Worm (Caenorhabditis elegans) whole organism, young adult: ENCODE measurements around the gene rbg-1.
A peak's percentile ranks its signal among the peaks of the same experiment; 100 is the strongest.

Experiments used
- B0019.2 ChIP-seq: fragments of 200-800 bp; sonication (Bioruptor generic); conservative IDR thresholded peaks from 2 replicates; pipeline ENCODE4 v1.3.6; 2022; ENCODE audit warnings: missing genetic modification reagents, missing genetic modification characterization, missing compliant biosample characterization
- B0261.1 ChIP-seq: sonication (generic microtip); optimal IDR thresholded peaks from 2 replicates; lab custom pipeline; 2016; ENCODE audit warnings: mild to moderate bottlenecking, missing genetic modification characterization, moderate library complexity, missing compliant biosample characterization
- F10E7.11 ChIP-seq: sonication (generic microtip); optimal IDR thresholded peaks from 2 replicates; lab custom pipeline; 2017; ENCODE audit warnings: mild to moderate bottlenecking, missing genetic modification characterization, moderate library complexity, missing compliant biosample characterization
- F49E8.2 ChIP-seq: sonication (generic microtip); optimal IDR thresholded peaks from 3 replicates; lab custom pipeline; 2017; ENCODE audit warnings: missing genetic modification characterization, mild to moderate bottlenecking, missing compliant biosample characterization, antibody characterized with exemption, moderate library complexity; ENCODE audit not compliant: insufficient read depth
- T26A5.8 ChIP-seq: sonication (generic microtip); optimal IDR thresholded peaks from 2 replicates; lab custom pipeline; 2016; ENCODE audit warnings: missing genetic modification characterization, missing compliant biosample characterization
- akir-1 ChIP-seq: fragments of 200-800 bp; sonication (Bioruptor generic); optimal IDR thresholded peaks from 2 replicates; lab custom pipeline; 2018; ENCODE audit warnings: mild to moderate bottlenecking, missing genetic modification characterization, moderate library complexity, missing compliant biosample characterization
- athp-1 ChIP-seq: sonication (generic microtip); optimal IDR thresholded peaks from 2 replicates; lab custom pipeline; 2017; ENCODE audit warnings: mild to moderate bottlenecking, missing genetic modification characterization, missing compliant biosample characterization
- attf-5 ChIP-seq: fragments of 200-800 bp; sonication (Bioruptor generic); optimal IDR thresholded peaks from 2 replicates; lab custom pipeline; 2018; ENCODE audit warnings: mild to moderate bottlenecking, missing genetic modification characterization, missing compliant biosample characterization
- bed-2 ChIP-seq: fragments of 200-800 bp; sonication (Bioruptor generic); IDR thresholded peaks from 2 replicates; pipeline ENCODE4 v1.3.6; 2022; ENCODE audit warnings: missing genetic modification reagents, missing genetic modification characterization, missing compliant biosample characterization
- ccch-3 ChIP-seq: fragments of 200-800 bp; sonication (Bioruptor generic); optimal IDR thresholded peaks from 2 replicates; lab custom pipeline; 2018; ENCODE audit warnings: mild to moderate bottlenecking, missing genetic modification characterization, missing compliant biosample characterization
- ceh-100 ChIP-seq: fragments of 200-800 bp; sonication (Bioruptor generic); IDR thresholded peaks from 2 replicates; pipeline ENCODE4 v1.3.6; 2022; ENCODE audit warnings: missing genetic modification reagents, missing genetic modification characterization, missing compliant biosample characterization
- ceh-58 ChIP-seq: fragments of 200-800 bp; sonication (Bioruptor generic); IDR thresholded peaks from 2 replicates; pipeline ENCODE4 v1.3.6; 2022; ENCODE audit warnings: missing genetic modification characterization, missing compliant biosample characterization
- chd-7 ChIP-seq: sonication (generic microtip); optimal IDR thresholded peaks from 2 replicates; lab custom pipeline; 2016; ENCODE audit warnings: mild to moderate bottlenecking, missing genetic modification characterization, moderate library complexity, missing compliant biosample characterization
- die-1 ChIP-seq: sonication (generic microtip); optimal IDR thresholded peaks from 2 replicates; lab custom pipeline; 2016; ENCODE audit warnings: missing genotype, mild to moderate bottlenecking, missing genetic modification characterization, missing compliant biosample characterization
- dox-1 ChIP-seq: fragments of 200-800 bp; sonication (Bioruptor generic); IDR thresholded peaks from 2 replicates; pipeline ENCODE4 v1.3.6; 2022; ENCODE audit warnings: missing genetic modification reagents, missing genetic modification characterization, missing compliant biosample characterization
- efl-1 ChIP-seq: fragments of 150-350 bp; optimal IDR thresholded peaks from 2 replicates; lab custom pipeline; 2014; ENCODE audit warnings: missing biosample characterization, missing genetic modification reagents, missing genetic modification characterization
- egl-18 ChIP-seq: fragments of 200-800 bp; sonication (Bioruptor generic); IDR thresholded peaks from 2 replicates; pipeline ENCODE4 v1.3.6; 2022; ENCODE audit warnings: missing genetic modification reagents, missing genetic modification characterization, missing compliant biosample characterization
- ekl-4 ChIP-seq: fragments of 200-800 bp; sonication (Bioruptor generic); IDR thresholded peaks from 2 replicates; pipeline ENCODE4 v1.3.6; 2022; ENCODE audit warnings: missing genetic modification reagents, missing genetic modification characterization, missing compliant biosample characterization
- him-1 ChIP-seq: sonication (generic microtip); optimal IDR thresholded peaks from 2 replicates; lab custom pipeline; 2016; ENCODE audit warnings: missing genotype, missing genetic modification reagents, missing genetic modification characterization, missing compliant biosample characterization
- let-607 ChIP-seq, 2 experiments: fragments of 200-800 bp in 1 of 2; sonication (Bioruptor generic) in 1 of 2; sonication (generic microtip) in 1 of 2; optimal IDR thresholded peaks; 2 replicates each; lab custom pipeline; 2016 to 2018; ENCODE audit warnings: mild to moderate bottlenecking in 2 of 2, missing compliant biosample characterization in 2 of 2, missing genetic modification characterization in 2 of 2, moderate library complexity in 2 of 2, missing genotype in 1 of 2
- lsy-27 ChIP-seq: sonication (generic microtip); optimal IDR thresholded peaks from 2 replicates; lab custom pipeline; 2017; ENCODE audit warnings: missing genetic modification characterization, mild to moderate bottlenecking, missing compliant biosample characterization, antibody characterized with exemption, missing genotype, borderline replicate concordance; ENCODE audit not compliant: insufficient read depth
- nhr-27 ChIP-seq: fragments of 200-800 bp; sonication (Bioruptor generic); optimal IDR thresholded peaks from 2 replicates; lab custom pipeline; 2018; ENCODE audit warnings: mild to moderate bottlenecking, missing genetic modification characterization, moderate library complexity, missing compliant biosample characterization
- nhr-80 ChIP-seq: sonication (generic microtip); optimal IDR thresholded peaks from 2 replicates; lab custom pipeline; 2016; ENCODE audit warnings: missing genetic modification characterization, missing compliant biosample characterization
- sdz-38 ChIP-seq: sonication (generic microtip); optimal IDR thresholded peaks from 2 replicates; lab custom pipeline; 2016; ENCODE audit warnings: missing genotype, missing genetic modification characterization, missing compliant biosample characterization
- sea-2 ChIP-seq: fragments of 200-800 bp; sonication (Bioruptor generic); IDR thresholded peaks from 2 replicates; pipeline ENCODE4 v1.3.6; 2022; ENCODE audit warnings: missing genetic modification characterization, missing compliant biosample characterization
- snpc-4 ChIP-seq, 5 experiments: fragments of 150-350 bp in 1 of 5; sonication (generic microtip) in 4 of 5; optimal IDR thresholded peaks; 2 replicates each; lab custom pipeline; 2014 to 2018; ENCODE audit warnings: missing genetic modification characterization in 5 of 5, missing biosample characterization in 3 of 5, antibody characterized with exemption in 2 of 5, mild to moderate bottlenecking in 2 of 5, missing compliant biosample characterization in 2 of 5, missing genotype in 2 of 5, moderate library complexity in 2 of 5, missing genetic modification reagents in 1 of 5
- tlf-1 ChIP-seq: fragments of 200-800 bp; sonication (Bioruptor generic); optimal IDR thresholded peaks from 2 replicates; lab custom pipeline; 2018; ENCODE audit warnings: mild to moderate bottlenecking, missing genetic modification characterization, missing compliant biosample characterization
- zfh-2 ChIP-seq: fragments of 200-800 bp; sonication (Bioruptor generic); conservative IDR thresholded peaks from 2 replicates; pipeline ENCODE4 v1.3.6; 2022; ENCODE audit warnings: missing genetic modification reagents, missing genetic modification characterization, missing compliant biosample characterization
- ztf-6 ChIP-seq: fragments of 200-800 bp; sonication (Bioruptor generic); IDR thresholded peaks from 2 replicates; pipeline ENCODE4 v1.3.6; 2022; ENCODE audit warnings: missing genetic modification reagents, missing genetic modification characterization, missing compliant biosample characterization

rbg-1 gene

ce11 chrX:15003891-15004550 lies 20.7 kb downstream of the rbg-1 start, which contains the start of gene slc-25A18.1:
Gene slc-25A18.1, minus strand, starts transcription at chrX:15003941.
- TF ChIP-seq sdz-38 (tag; lab: Kevin White, UChicago) (no peak), nhr-80 (tag; lab: Kevin White, UChicago) (peak; percentile 37)

ce11 chrX:15006847-15007358 lies 23.6 kb downstream of the rbg-1 start, which contains the start of gene ergi-2:
Gene ergi-2, minus strand, starts transcription at chrX:15007308.
- TF ChIP-seq T26A5.8 (tag; lab: Kevin White, UChicago) = no peak
- peak; percentile 75 to 87 for TF ChIP-seq let-607 (tag; optimal IDR thresholded peaks at IDR 0.05; lab: Kevin White, UChicago)
- peak; percentile 47 for TF ChIP-seq nhr-80 (tag; lab: Kevin White, UChicago)
- no peak for TF ChIP-seq bed-2
- TF ChIP-seq attf-5 (GFP tag; lab: Kevin White, UChicago) = peak; percentile 32
- no peak for TF ChIP-seq ccch-3 (GFP tag; lab: Kevin White, UChicago)
- TF ChIP-seq efl-1 (GFP tag; lab: Kevin White, UChicago) = no peak
- TF ChIP-seq sdz-38 (tag; lab: Kevin White, UChicago) = no peak
- TF ChIP-seq chd-7 (tag; lab: Kevin White, UChicago) = no peak

ce11 chrX:15008697-15009096 lies 25.4 kb downstream of the rbg-1 start:
- TF ChIP-seq F49E8.2 (tag; lab: Kevin White, UChicago) = no peak
- TF ChIP-seq F10E7.11 (tag; lab: Kevin White, UChicago) = no peak
- TF ChIP-seq lsy-27 (tag; lab: Kevin White, UChicago) = no peak
- no peak for TF ChIP-seq bed-2
- no peak for TF ChIP-seq dox-1 (GFP tag; lab: Robert Waterston, UW)
- no peak for TF ChIP-seq ceh-58 (GFP tag; lab: Robert Waterston, UW)
- no peak for TF ChIP-seq athp-1 (tag; lab: Kevin White, UChicago)
- no peak for TF ChIP-seq ekl-4 (GFP tag; lab: Robert Waterston, UW)
- no peak for TF ChIP-seq B0019.2
- TF ChIP-seq ceh-100 = no peak
- no peak for TF ChIP-seq attf-5 (GFP tag; lab: Kevin White, UChicago)
- TF ChIP-seq sea-2 (GFP tag; lab: Robert Waterston, UW) = no peak
- TF ChIP-seq akir-1 (GFP tag; lab: Kevin White, UChicago) = no peak
- no peak for TF ChIP-seq ztf-6 (GFP tag; lab: Robert Waterston, UW)

ce11 chrX:15010941-15011340 lies 27.6 kb downstream of the rbg-1 start:
- no peak for TF ChIP-seq ekl-4 (GFP tag; lab: Robert Waterston, UW)
- TF ChIP-seq tlf-1 = no peak
- peak; percentile 27 for TF ChIP-seq snpc-4 (GFP tag; optimal IDR thresholded peaks at IDR 0.05; lab: Kevin White, UChicago)
- TF ChIP-seq snpc-4 (tag; optimal IDR thresholded peaks at IDR 0.05; lab: Kevin White, UChicago) = peak in 1 of 4 experiments; percentile 58
- TF ChIP-seq nhr-27 (tag; lab: Kevin White, UChicago) = no peak
- TF ChIP-seq zfh-2 = peak; percentile 47; the same call in 1 of the 2 replicates

ce11 chrX:15011526-15012274 lies 28.4 kb downstream of the rbg-1 start:
- TF ChIP-seq egl-18 (GFP tag; lab: Robert Waterston, UW) (no peak), die-1 (tag; lab: Kevin White, UChicago) (no peak), B0261.1 (tag; lab: Kevin White, UChicago) (no peak), him-1 (tag; lab: Kevin White, UChicago) (no peak)
